Worm (Caenorhabditis elegans) whole organism, early embryonic: Measurements from ENCODE around the gene Y4C6B.1.

Experiments used
- B0310.2 ChIP-seq: sonication (generic microtip); optimal IDR thresholded peaks from 2 replicates; lab custom pipeline; 2016; ENCODE audit warnings: mild to moderate bottlenecking, missing genetic modification characterization, missing compliant biosample characterization
- F13C5.2 ChIP-seq: sonication (generic microtip); optimal IDR thresholded peaks from 2 replicates; lab custom pipeline; 2017; ENCODE audit warnings: mild to moderate bottlenecking, missing genetic modification characterization, inconsistent platforms, missing compliant biosample characterization
- aly-1 ChIP-seq: sonication (generic microtip); optimal IDR thresholded peaks from 2 replicates; lab custom pipeline; 2016; ENCODE audit warnings: missing genetic modification characterization, missing compliant biosample characterization
- ama-1 ChIP-seq: fragments of 150-350 bp; optimal IDR thresholded peaks from 2 replicates; lab custom pipeline; 2014
- ceh-13 ChIP-seq: fragments of 200-800 bp; sonication (Bioruptor generic); optimal IDR thresholded peaks from 2 replicates; lab custom pipeline; 2018; ENCODE audit warnings: mild to moderate bottlenecking, missing genetic modification characterization, missing compliant biosample characterization
- ceh-36 ChIP-seq: sonication (generic microtip); optimal IDR thresholded peaks from 2 replicates; lab custom pipeline; 2016; ENCODE audit warnings: missing genetic modification characterization, inconsistent platforms, missing compliant biosample characterization
- ets-7 ChIP-seq: sonication (generic microtip); optimal IDR thresholded peaks from 2 replicates; lab custom pipeline; 2016; ENCODE audit warnings: missing genotype, missing genetic modification characterization, missing compliant biosample characterization
- flt-1 ChIP-seq: fragments of 200-800 bp; sonication (Bioruptor generic); IDR thresholded peaks from 2 replicates; pipeline ENCODE4 v1.3.6; 2022; ENCODE audit warnings: missing genetic modification characterization, missing compliant biosample characterization
- hmbx-1 ChIP-seq: sonication (generic microtip); optimal IDR thresholded peaks from 2 replicates; lab custom pipeline; 2016; ENCODE audit warnings: mild to moderate bottlenecking, missing genetic modification characterization, missing compliant biosample characterization
- hmg-4 ChIP-seq: fragments of 200-800 bp; sonication (Bioruptor generic); optimal IDR thresholded peaks from 2 replicates; lab custom pipeline; 2018; ENCODE audit warnings: mild to moderate bottlenecking, missing genetic modification characterization, missing compliant biosample characterization
- hnd-1 ChIP-seq: sonication (generic microtip); optimal IDR thresholded peaks from 2 replicates; lab custom pipeline; 2016; ENCODE audit warnings: missing genetic modification characterization, missing compliant biosample characterization
- pes-1 ChIP-seq: fragments of 200-800 bp; sonication (Bioruptor generic); IDR thresholded peaks from 2 replicates; pipeline ENCODE4 v1.3.6; 2022; ENCODE audit warnings: missing genetic modification reagents, missing genetic modification characterization, missing compliant biosample characterization
- scrt-1 ChIP-seq: fragments of 200-800 bp; sonication (Bioruptor generic); IDR thresholded peaks from 2 replicates; pipeline ENCODE4 v1.3.6; 2022; ENCODE audit warnings: missing genetic modification characterization, missing compliant biosample characterization
- sea-1 ChIP-seq: fragments of 200-800 bp; sonication (Bioruptor generic); conservative IDR thresholded peaks from 2 replicates; pipeline ENCODE4 v1.3.6; 2022; ENCODE audit warnings: missing genetic modification characterization, missing compliant biosample characterization
- tbx-11 ChIP-seq: fragments of 200-800 bp; sonication (Bioruptor generic); IDR thresholded peaks from 2 replicates; pipeline ENCODE4 v1.3.6; 2022; ENCODE audit warnings: missing genetic modification characterization, missing compliant biosample characterization
- tbx-37 ChIP-seq: fragments of 200-800 bp; sonication (Bioruptor generic); conservative IDR thresholded peaks from 2 replicates; pipeline ENCODE4 v1.3.6; 2022; ENCODE audit warnings: missing genetic modification reagents, missing genetic modification characterization, missing compliant biosample characterization
- tra-4 ChIP-seq: sonication (generic microtip); optimal IDR thresholded peaks from 2 replicates; lab custom pipeline; 2017; ENCODE audit warnings: missing genetic modification characterization, missing compliant biosample characterization

Gene Y4C6B.1

ce11 chrIV:5381334-5381733 lies 27.0 kb downstream of the Y4C6B.1 start, which contains the start of gene F41H10.2:
Gene F41H10.2 (plus strand): TSS chrIV:5381634.
- TF ChIP-seq ceh-13 (GFP tag; lab: Kevin White, UChicago) (no peak), aly-1 (tag; lab: Kevin White, UChicago) (no peak), ama-1 (lab: Kevin White, UChicago) (no peak), hmg-4 (GFP tag; lab: Kevin White, UChicago) (no peak), pes-1 (GFP tag; lab: Robert Waterston, UW) (no peak), scrt-1 (GFP tag; lab: Robert Waterston, UW) (no peak), F13C5.2 (tag; lab: Kevin White, UChicago) (no peak), hnd-1 (tag; lab: Kevin White, UChicago) (no peak), tbx-37 (GFP tag; lab: Robert Waterston, UW) (no peak), B0310.2 (tag; lab: Kevin White, UChicago) (no peak), ets-7 (tag; lab: Kevin White, UChicago) (no peak), flt-1 (GFP tag; lab: Robert Waterston, UW) (no peak)

ce11 chrIV:5382609-5383008 lies 28.3 kb downstream of the Y4C6B.1 start, which contains the start of gene F41H10.1:
Gene F41H10.1 (plus strand): TSS chrIV:5382909.
- no peak for TF ChIP-seq hmbx-1
- no peak for TF ChIP-seq ceh-36 (tag; lab: Kevin White, UChicago)
- TF ChIP-seq B0310.2 (tag; lab: Kevin White, UChicago), result no peak
- no peak for TF ChIP-seq sea-1 (GFP tag; lab: Robert Waterston, UW)
- TF ChIP-seq aly-1 (tag; lab: Kevin White, UChicago), result no peak
- no peak for TF ChIP-seq hnd-1 (tag; lab: Kevin White, UChicago)
- TF ChIP-seq F13C5.2 (tag; lab: Kevin White, UChicago), result no peak
- no peak for TF ChIP-seq tbx-11 (GFP tag; lab: Robert Waterston, UW)
- no peak for TF ChIP-seq hmg-4 (GFP tag; lab: Kevin White, UChicago)
- TF ChIP-seq pes-1 (GFP tag; lab: Robert Waterston, UW), result no peak
- TF ChIP-seq ceh-13 (GFP tag; lab: Kevin White, UChicago), result no peak
- TF ChIP-seq flt-1 (GFP tag; lab: Robert Waterston, UW), result no peak
- no peak for TF ChIP-seq scrt-1 (GFP tag; lab: Robert Waterston, UW)
- no peak for TF ChIP-seq tbx-37 (GFP tag; lab: Robert Waterston, UW)
- no peak for TF ChIP-seq ama-1 (lab: Kevin White, UChicago)
- no peak for TF ChIP-seq ets-7 (tag; lab: Kevin White, UChicago)
- no peak for TF ChIP-seq tra-4 (tag; lab: Kevin White, UChicago)

DNA sequence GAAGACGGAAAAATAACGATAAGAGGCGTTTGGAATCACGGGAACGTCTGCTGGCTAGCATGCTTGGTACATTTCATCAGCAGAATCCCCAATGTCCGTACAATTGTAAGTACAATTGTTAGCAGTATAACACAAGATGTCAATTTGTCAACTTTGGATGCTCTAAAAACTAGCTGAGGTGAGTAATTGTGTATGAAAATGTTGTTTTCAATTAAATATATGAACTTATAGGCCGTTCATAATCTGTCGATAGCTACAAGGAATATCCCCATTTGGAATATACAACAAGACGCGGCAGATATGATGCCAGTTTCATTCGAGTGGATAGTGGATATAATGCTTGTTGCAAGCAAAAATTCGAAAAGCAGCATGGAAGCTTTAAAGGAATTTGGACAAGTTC lies 30.7 kb downstream of the Y4C6B.1 start, which contains the start of gene F41H10.12:
TSS of gene F41H10.12 (plus strand) at position 301 of the 400 bp plus-strand sequence.
- TF ChIP-seq pes-1 (GFP tag; lab: Robert Waterston, UW) (no peak), hmg-4 (GFP tag; lab: Kevin White, UChicago) (no peak), ets-7 (tag; lab: Kevin White, UChicago) (no peak), aly-1 (tag; lab: Kevin White, UChicago) (no peak), scrt-1 (GFP tag; lab: Robert Waterston, UW) (no peak), flt-1 (GFP tag; lab: Robert Waterston, UW) (no peak), B0310.2 (tag; lab: Kevin White, UChicago) (no peak), F13C5.2 (tag; lab: Kevin White, UChicago) (no peak), hmbx-1 (no peak), hnd-1 (tag; lab: Kevin White, UChicago) (no peak), tbx-11 (GFP tag; lab: Robert Waterston, UW) (no peak), ceh-36 (tag; lab: Kevin White, UChicago) (no peak), ama-1 (lab: Kevin White, UChicago) (no peak), tra-4 (tag; lab: Kevin White, UChicago) (no peak), tbx-37 (GFP tag; lab: Robert Waterston, UW) (no peak), ceh-13 (GFP tag; lab: Kevin White, UChicago) (no peak)

DNA sequence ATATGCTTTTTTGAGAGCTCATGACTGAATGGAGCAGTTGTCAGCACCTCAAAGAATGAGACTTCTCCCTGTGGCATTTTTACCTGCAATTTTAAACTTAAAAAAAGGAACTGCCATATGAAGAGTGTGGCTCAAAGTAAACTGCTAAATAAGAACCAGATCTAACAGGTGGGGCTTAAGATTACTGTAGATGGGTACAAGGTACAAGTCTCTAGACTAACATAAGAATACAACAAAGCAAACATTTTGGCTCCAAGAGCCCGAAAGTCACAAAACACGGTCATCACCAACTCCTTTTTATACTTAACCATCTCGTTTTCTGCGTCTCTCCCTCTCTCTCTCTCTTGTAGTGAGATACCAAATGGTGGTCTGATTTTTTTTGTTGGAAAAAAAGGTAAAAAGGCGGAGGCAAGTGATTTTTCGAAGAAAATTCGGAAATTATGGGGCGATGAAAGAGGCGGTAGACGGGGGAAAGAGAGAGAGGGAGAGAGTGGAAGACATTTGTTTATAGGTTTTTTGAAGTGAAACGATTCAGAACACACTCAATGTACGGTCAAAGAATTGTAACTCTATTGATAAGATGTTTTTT lies 34.3 kb downstream of the Y4C6B.1 start, which contains the start of gene elo-6:
TSS of gene elo-6 (minus strand) at position 83 of the 589 bp plus-strand sequence.
- TF ChIP-seq ama-1 (lab: Kevin White, UChicago), result no peak
- TF ChIP-seq F13C5.2 (tag; lab: Kevin White, UChicago), result no peak
- no peak for TF ChIP-seq ets-7 (tag; lab: Kevin White, UChicago)
- no peak for TF ChIP-seq tra-4 (tag; lab: Kevin White, UChicago)
- no peak for TF ChIP-seq hmg-4 (GFP tag; lab: Kevin White, UChicago)
- TF ChIP-seq ceh-36 (tag; lab: Kevin White, UChicago), result no peak
- no peak for TF ChIP-seq ceh-13 (GFP tag; lab: Kevin White, UChicago)
- no peak for TF ChIP-seq hnd-1 (tag; lab: Kevin White, UChicago)
- no peak for TF ChIP-seq tbx-11 (GFP tag; lab: Robert Waterston, UW)
- TF ChIP-seq aly-1 (tag; lab: Kevin White, UChicago), result no peak
- TF ChIP-seq flt-1 (GFP tag; lab: Robert Waterston, UW), result no peak
- no peak for TF ChIP-seq tbx-37 (GFP tag; lab: Robert Waterston, UW)
- TF ChIP-seq B0310.2 (tag; lab: Kevin White, UChicago), result no peak
- TF ChIP-seq pes-1 (GFP tag; lab: Robert Waterston, UW), result no peak
- no peak for TF ChIP-seq hmbx-1

DNA sequence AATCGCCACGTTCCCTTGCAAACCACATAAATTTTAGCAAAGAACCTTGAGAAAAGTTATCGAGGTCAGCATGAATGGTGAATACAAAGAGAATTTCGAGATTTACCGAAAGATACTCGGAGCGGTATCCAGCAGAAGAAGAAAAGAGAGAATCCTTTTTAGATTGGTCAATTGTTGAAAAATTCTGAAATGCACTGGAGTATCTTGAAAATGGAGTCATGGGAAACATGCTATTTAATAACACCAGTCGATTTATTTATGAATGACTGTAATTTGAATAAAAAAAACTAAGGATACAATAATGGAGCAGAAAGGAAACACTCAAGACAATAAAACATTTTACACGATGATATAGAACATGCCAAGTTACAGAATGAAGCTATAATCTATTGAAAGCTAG lies 35.7 kb downstream of the Y4C6B.1 start:
- TF ChIP-seq ets-7 (tag; lab: Kevin White, UChicago) (no peak), B0310.2 (tag; lab: Kevin White, UChicago) (no peak), tbx-37 (GFP tag; lab: Robert Waterston, UW) (no peak), aly-1 (tag; lab: Kevin White, UChicago) (no peak), tbx-11 (GFP tag; lab: Robert Waterston, UW) (no peak)

- TF ChIP-seq ceh-13 (GFP tag; lab: Kevin White, UChicago) (no peak), tbx-37 (GFP tag; lab: Robert Waterston, UW) (no peak), B0310.2 (tag; lab: Kevin White, UChicago) (no peak), aly-1 (tag; lab: Kevin White, UChicago) (no peak), flt-1 (GFP tag; lab: Robert Waterston, UW) (no peak), hnd-1 (tag; lab: Kevin White, UChicago) (no peak), ceh-36 (tag; lab: Kevin White, UChicago) (no peak), ama-1 (lab: Kevin White, UChicago) (no peak)
These were observed 37.3 kb downstream of the Y4C6B.1 start, which contains the start of the genes htp-1 and ZK616.5 for ce11 chrIV:5391507-5392057. Gene htp-1 (minus strand): TSS chrIV:5391557. Gene ZK616.5 (plus strand): TSS chrIV:5391929.
